Worm (Caenorhabditis elegans): ENCODE data around the gene F15B9.10.
A peak's percentile ranks its signal among the peaks of the same experiment; 100 is the strongest.

F15B9.10 gene

DNA sequence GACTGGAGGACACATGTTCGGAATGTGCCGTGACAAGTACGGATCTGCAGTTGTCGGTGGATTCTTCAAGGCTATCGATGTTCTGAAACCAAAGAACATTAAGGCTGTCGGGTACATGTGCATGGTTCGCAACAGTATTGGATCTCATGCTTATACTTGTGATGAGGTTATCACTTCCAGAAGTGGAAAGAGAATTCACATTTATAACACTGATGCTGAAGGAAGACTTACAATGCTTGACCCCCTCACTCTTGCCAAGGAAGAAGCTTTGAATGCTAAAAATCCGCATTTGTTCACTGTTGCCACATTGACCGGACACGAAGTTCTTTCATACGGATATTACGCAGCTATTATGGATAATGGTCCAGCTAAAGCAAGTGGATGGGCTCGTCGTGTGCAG is 36.3 kb upstream of the F15B9.10 start:
- TF ChIP-seq sem-4 (tag; optimal IDR thresholded peaks at IDR 0.05) = no peak
- no peak for TF ChIP-seq R02D3.7 (tag; optimal IDR thresholded peaks at IDR 0.05)

DNA sequence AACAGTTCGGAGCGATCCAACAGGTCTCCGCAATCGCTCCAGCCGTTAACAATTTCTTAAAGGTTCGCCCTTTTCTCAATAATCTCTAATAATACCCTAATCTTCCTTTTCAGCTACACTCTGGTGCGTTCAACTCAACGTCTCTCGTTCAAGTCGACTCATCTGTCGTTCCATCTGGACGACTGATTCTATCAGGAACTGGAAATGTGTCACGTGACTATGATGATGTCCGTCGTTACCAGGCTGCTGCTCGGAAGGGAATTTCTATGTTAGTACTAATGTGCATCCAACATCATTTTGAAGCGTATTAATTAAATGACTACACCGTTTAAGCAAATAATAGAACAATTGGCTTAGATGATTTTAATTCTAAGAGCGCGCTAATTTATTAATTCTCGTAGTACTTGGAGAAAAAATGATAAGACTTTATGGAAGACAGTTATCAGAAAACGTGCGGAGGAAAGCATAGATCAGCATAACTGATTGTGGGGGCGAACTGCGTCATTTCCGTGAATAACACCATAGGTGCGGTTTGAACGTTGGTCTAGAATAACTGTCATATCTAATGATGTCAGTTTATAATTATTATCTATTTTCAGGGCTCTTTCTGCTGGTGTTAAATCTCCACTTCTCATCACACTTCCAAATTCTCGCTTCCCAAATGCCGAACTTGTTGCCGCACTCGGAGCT is 35.3 kb upstream of the F15B9.10 start:
- TF ChIP-seq dmd-4 (tag; optimal IDR thresholded peaks at IDR 0.05) (no peak), ama-1 (optimal IDR thresholded peaks at IDR 0.05) (no peak), nhr-21 (tag; optimal IDR thresholded peaks at IDR 0.05) (no peak), peb-1 (tag; optimal IDR thresholded peaks at IDR 0.05) (no peak), egl-27 (tag; optimal IDR thresholded peaks at IDR 0.05) (no peak), fos-1 (tag; optimal IDR thresholded peaks at IDR 0.05) (no peak), unc-62 (GFP tag; optimal IDR thresholded peaks at IDR 0.05) (no peak)

DNA sequence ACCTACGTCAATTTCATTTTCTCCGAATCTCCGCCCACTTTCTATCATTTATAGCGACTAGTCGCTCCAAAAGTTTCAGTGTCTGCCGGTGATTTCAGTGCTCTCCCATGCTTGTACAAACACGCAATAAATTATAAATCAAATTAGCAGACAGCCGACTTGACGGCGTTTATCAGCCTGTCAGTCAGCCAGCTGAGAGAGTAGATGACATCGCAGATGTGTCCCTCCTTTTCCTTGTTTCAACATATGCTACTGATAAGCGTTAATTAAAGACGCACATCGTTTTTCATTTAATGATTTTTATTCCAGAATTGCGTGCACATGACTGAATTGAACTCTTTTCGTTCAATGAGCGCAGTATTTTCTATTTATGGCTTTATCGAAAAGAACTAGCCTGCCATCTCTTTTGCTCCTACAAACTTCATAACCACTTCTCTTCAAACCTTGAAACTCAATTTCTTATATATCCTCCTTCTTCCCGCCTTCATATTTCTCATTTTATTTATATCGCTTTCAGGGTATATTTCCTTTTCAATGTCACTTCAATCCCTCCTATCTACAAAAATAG is 34.6 kb upstream of the F15B9.10 start, which contains the start of gene lap-2:
TSS of gene lap-2 (plus strand) at position 518 of the 568 bp plus-strand sequence.
- TF ChIP-seq nhr-21 (tag; optimal IDR thresholded peaks at IDR 0.05) (no peak), sma-9 (GFP tag; optimal IDR thresholded peaks at IDR 0.05) (peak; percentile 88), sma-9 (tag; optimal IDR thresholded peaks at IDR 0.05) (no peak), F13H6.1 (tag; optimal IDR thresholded peaks at IDR 0.05) (peak; percentile 17), lin-13 (GFP tag; optimal IDR thresholded peaks at IDR 0.05) (no peak), fos-1 (tag; optimal IDR thresholded peaks at IDR 0.05) (peak; percentile 36), crh-2 (tag; optimal IDR thresholded peaks at IDR 0.05) (peak; percentile 23), nhr-12 (tag; optimal IDR thresholded peaks at IDR 0.05) (no peak), R02D3.7 (tag; optimal IDR thresholded peaks at IDR 0.05) (no peak)

DNA sequence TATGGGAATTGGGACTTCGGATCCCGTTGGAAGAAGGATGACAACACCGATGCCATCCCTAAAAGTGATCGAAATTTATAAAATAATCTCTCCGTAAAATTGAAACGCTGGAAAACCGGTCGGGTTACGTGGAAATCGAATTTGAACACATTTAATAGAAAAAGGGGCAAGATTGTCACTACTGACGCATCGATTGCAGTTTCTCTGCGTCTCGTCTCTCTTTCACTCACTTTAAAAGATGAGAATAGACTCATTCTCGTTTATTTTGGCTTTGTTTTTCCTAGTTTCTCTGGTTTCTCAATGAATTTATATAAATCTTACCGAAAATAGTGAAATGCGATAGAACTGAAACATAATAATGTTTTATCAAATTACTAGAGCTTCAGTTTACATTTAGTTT is 32.9 kb upstream of the F15B9.10 start, which contains the start of gene scyl-1:
TSS of gene scyl-1 (minus strand) at position 56 of the 400 bp plus-strand sequence.
- TF ChIP-seq mdl-1 (tag; optimal IDR thresholded peaks at IDR 0.05) = peak in 1 of 2 experiments; percentile 14
- TF ChIP-seq crh-2 (tag; optimal IDR thresholded peaks at IDR 0.05) = peak; percentile 86
- TF ChIP-seq blmp-1 (tag; optimal IDR thresholded peaks at IDR 0.05; ENCODE audit: insufficient read depth) = peak; percentile 59
- no peak for TF ChIP-seq ceh-82 (tag; optimal IDR thresholded peaks at IDR 0.05)
- peak; percentile 85 for TF ChIP-seq lin-13 (GFP tag; optimal IDR thresholded peaks at IDR 0.05)
- TF ChIP-seq unc-39 (tag; optimal IDR thresholded peaks at IDR 0.05) = no peak
- TF ChIP-seq C34F6.9 (tag; optimal IDR thresholded peaks at IDR 0.05) = peak; percentile 71
- no peak for TF ChIP-seq elt-3 (tag; optimal IDR thresholded peaks at IDR 0.05)
- no peak for TF ChIP-seq ztf-11 (tag; optimal IDR thresholded peaks at IDR 0.05)
- TF ChIP-seq skn-1 (tag; optimal IDR thresholded peaks at IDR 0.05) = no peak
- peak; percentile 81 for TF ChIP-seq nhr-129 (tag; optimal IDR thresholded peaks at IDR 0.05)
- TF ChIP-seq dmd-4 (tag; optimal IDR thresholded peaks at IDR 0.05) = peak; percentile 3
- no peak for TF ChIP-seq nhr-10 (tag; optimal IDR thresholded peaks at IDR 0.05)
- no peak for TF ChIP-seq lin-11 (tag; optimal IDR thresholded peaks at IDR 0.05)
- no peak for TF ChIP-seq ZK546.5 (tag; optimal IDR thresholded peaks at IDR 0.05)
- peak; percentile 31 for TF ChIP-seq ztf-4 (tag; optimal IDR thresholded peaks at IDR 0.05)
- TF ChIP-seq Y55F3AM.14 (GFP tag; optimal IDR thresholded peaks at IDR 0.05) = no peak
- TF ChIP-seq nhr-23 (tag; optimal IDR thresholded peaks at IDR 0.05) = no peak
- peak; percentile 92 for TF ChIP-seq sma-9 (GFP tag; optimal IDR thresholded peaks at IDR 0.05)
- no peak for TF ChIP-seq sma-9 (tag; optimal IDR thresholded peaks at IDR 0.05)
- TF ChIP-seq unc-55 (GFP tag; optimal IDR thresholded peaks at IDR 0.05) = peak; percentile 74
- TF ChIP-seq sem-4 (tag; optimal IDR thresholded peaks at IDR 0.05) = peak; percentile 83
- no peak for TF ChIP-seq aly-2 (tag; optimal IDR thresholded peaks at IDR 0.05)
- TF ChIP-seq nhr-77 (tag; optimal IDR thresholded peaks at IDR 0.05) = no peak
- no peak for TF ChIP-seq R02D3.7 (tag; optimal IDR thresholded peaks at IDR 0.05)
- peak; percentile 87 for TF ChIP-seq sma-3 (GFP tag; optimal IDR thresholded peaks at IDR 0.05)
- no peak for TF ChIP-seq nhr-6 (tag; optimal IDR thresholded peaks at IDR 0.05)
- no peak for TF ChIP-seq elt-1 (tag; optimal IDR thresholded peaks at IDR 0.05)
- TF ChIP-seq nhr-11 (tag; optimal IDR thresholded peaks at IDR 0.05) = no peak
- TF ChIP-seq nhr-21 (tag; optimal IDR thresholded peaks at IDR 0.05) = peak; percentile 80
- TF ChIP-seq nhr-237 (tag; optimal IDR thresholded peaks at IDR 0.05) = no peak
- no peak for TF ChIP-seq mbf-1 (tag; optimal IDR thresholded peaks at IDR 0.05)
- no peak for TF ChIP-seq lin-39 (tag; optimal IDR thresholded peaks at IDR 0.05)
- TF ChIP-seq nhr-25 (tag; optimal IDR thresholded peaks at IDR 0.05) = peak; percentile 88
- TF ChIP-seq F13H6.1 (tag; optimal IDR thresholded peaks at IDR 0.05) = peak; percentile 83
- peak; percentile 83 for TF ChIP-seq gmeb-1 (tag; optimal IDR thresholded peaks at IDR 0.05)
- TF ChIP-seq snpc-4 (tag; optimal IDR thresholded peaks at IDR 0.05) = peak; percentile 17
- no peak for TF ChIP-seq ceh-16 (tag; optimal IDR thresholded peaks at IDR 0.05)
- no peak for TF ChIP-seq ztf-1 (GFP tag; conservative IDR thresholded peaks at IDR 0.05)
- TF ChIP-seq fos-1 (tag; optimal IDR thresholded peaks at IDR 0.05) = peak; percentile 71
- no peak for TF ChIP-seq zag-1 (tag; optimal IDR thresholded peaks at IDR 0.05)

All from whole organism, L2 larva.